Worm (Caenorhabditis elegans): ENCODE results near the gene Y49A3A.4.

- TF ChIP-seq nhr-11 (tag; optimal IDR thresholded peaks at IDR 0.05) (no peak), ztf-4 (tag; optimal IDR thresholded peaks at IDR 0.05) (no peak), nhr-90 (tag; optimal IDR thresholded peaks at IDR 0.05; ENCODE audit: poor library complexity) (no peak), xbp-1 (tag; optimal IDR thresholded peaks at IDR 0.05) (no peak), snpc-4 (tag; optimal IDR thresholded peaks at IDR 0.05) (no peak), mef-2 (tag; optimal IDR thresholded peaks at IDR 0.05) (no peak), mdl-1 (tag; optimal IDR thresholded peaks at IDR 0.05) (no peak), nhr-237 (tag; optimal IDR thresholded peaks at IDR 0.05) (no peak), mep-1 (tag; optimal IDR thresholded peaks at IDR 0.05) (no peak), unc-62 (GFP tag; optimal IDR thresholded peaks at IDR 0.05) (no peak), nhr-77 (tag; optimal IDR thresholded peaks at IDR 0.05) (no peak), pax-3 (tag; optimal IDR thresholded peaks at IDR 0.05) (no peak), ztf-11 (tag; optimal IDR thresholded peaks at IDR 0.05) (no peak)
Observed at ce11 chrV:14391830-14392229, 33.1 kb upstream of the Y49A3A.4 start, which contains the start of gene C15H11.10.

All from whole organism, L1 larva.